Fruit fly (Drosophila melanogaster): ENCODE data around the gene HP1D3csd.

dm6 chrX:19147939-19148641, 41.9 kb upstream of the HP1D3csd start:
- TF ChIP-seq Nf-YA (GFP tag; IDR thresholded peaks at IDR 0.05): no peak
- TF ChIP-seq Blimp-1 (GFP tag; optimal IDR thresholded peaks at IDR 0.05): no peak
- no peak for TF ChIP-seq CG14667 (GFP tag; IDR thresholded peaks at IDR 0.05)
- no peak for TF ChIP-seq Tbp (GFP tag; optimal IDR thresholded peaks at IDR 0.05)
